Fruit fly (Drosophila melanogaster): Measurements from ENCODE around the gene COX7B.

DNA sequence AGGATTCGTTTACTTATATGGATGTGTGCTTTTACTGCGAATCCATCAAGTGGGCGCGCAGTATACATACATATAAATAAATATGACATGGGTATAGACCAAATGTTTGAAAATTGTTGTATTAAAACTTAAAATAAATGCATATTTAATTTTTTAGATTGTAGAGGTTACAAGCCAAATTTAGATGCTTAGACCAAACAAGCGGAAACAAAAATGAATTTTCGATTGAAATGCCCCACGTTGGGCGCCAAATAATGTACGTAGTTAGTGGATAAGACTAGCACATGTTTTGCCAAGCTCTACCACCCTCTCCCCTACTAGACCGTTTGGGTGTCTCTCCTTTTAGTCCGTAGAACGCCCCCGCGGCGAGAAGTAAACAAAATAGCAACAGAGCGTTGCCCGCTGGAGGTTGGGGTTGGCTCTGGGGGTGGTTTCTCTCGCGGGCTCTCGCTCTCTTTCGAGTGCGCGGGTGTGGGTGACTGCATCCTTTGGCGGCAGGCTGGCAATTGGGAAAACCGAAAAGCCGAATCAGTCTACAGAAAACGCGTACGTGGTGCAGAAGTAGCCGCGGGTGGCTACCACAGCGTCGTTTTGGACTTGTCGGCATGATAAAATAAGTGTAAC lies 13.7 kb downstream of the COX7B start, which contains the start of gene CG18265:
- no peak for TF ChIP-seq br (GFP tag; optimal IDR thresholded peaks at IDR 0.05)
- no peak for TF ChIP-seq dmrt93B (GFP tag; optimal IDR thresholded peaks at IDR 0.05)
- no peak for TF ChIP-seq ey (GFP tag; optimal IDR thresholded peaks at IDR 0.05)
- no peak for TF ChIP-seq fru (GFP tag; optimal IDR thresholded peaks at IDR 0.05)
- no peak for TF ChIP-seq sv (GFP tag; optimal IDR thresholded peaks at IDR 0.05)
- no peak for TF ChIP-seq usp (GFP tag; optimal IDR thresholded peaks at IDR 0.05)
- TF ChIP-seq Mio (GFP tag; optimal IDR thresholded peaks at IDR 0.05), result no peak
